Worm (Caenorhabditis elegans) whole organism, L4 larva: Measurements from ENCODE around the gene eif-2Balpha.
"Not testable (repeated sequence)": the region's sequence is repeated elsewhere in the genome, so short reads cannot be mapped to it uniquely, and the experiment has no call there.

ENCODE experiments used
- F44E2.7 ChIP-seq: fragments of 200-800 bp; sonication (Bioruptor generic); IDR thresholded peaks from 2 replicates; pipeline ENCODE4 v2.1.2; 2022; ENCODE audit warnings: missing genetic modification characterization, missing compliant biosample characterization
- cey-2 ChIP-seq: sonication (generic microtip); optimal IDR thresholded peaks from 3 replicates; lab custom pipeline; 2017; ENCODE audit warnings: missing genetic modification characterization, mild to moderate bottlenecking, missing compliant biosample characterization, antibody characterized with exemption, borderline replicate concordance; ENCODE audit not compliant: insufficient read depth
- mdl-1 ChIP-seq, 2 experiments: fragments of 150-350 bp in 1 of 2; sonication (generic microtip) in 1 of 2; optimal IDR thresholded peaks; 2 replicates each; lab custom pipeline; 2014 to 2017; ENCODE audit warnings: missing biosample characterization in 2 of 2, missing genetic modification characterization in 2 of 2
- zag-1 ChIP-seq: fragments of 150-350 bp; optimal IDR thresholded peaks from 2 replicates; lab custom pipeline; 2014; ENCODE audit warnings: missing biosample characterization, missing genetic modification characterization

ce11 chrIII:9534193-9534592 is 8.7 kb upstream of the eif-2Balpha start:
- not testable (repeated sequence) for TF ChIP-seq mdl-1 (tag; optimal IDR thresholded peaks at IDR 0.05; lab: Kevin White, UChicago); zag-1 (tag; lab: Kevin White, UChicago); cey-2 (tag; lab: Kevin White, UChicago); F44E2.7 (GFP tag; lab: Robert Waterston, UW)
